Worm (Caenorhabditis elegans) whole organism, late embryonic: ENCODE data around the gene faah-2.

Experiments
- C08G9.2 ChIP-seq: sonication (generic microtip); optimal IDR thresholded peaks from 2 replicates; lab custom pipeline; 2016; ENCODE audit warnings: mild to moderate bottlenecking, missing genetic modification characterization, moderate library complexity, missing compliant biosample characterization
- Y22D7AL.16 ChIP-seq: sonication (generic microtip); optimal IDR thresholded peaks from 2 replicates; lab custom pipeline; 2016; ENCODE audit warnings: missing genetic modification characterization, missing compliant biosample characterization
- ama-1 ChIP-seq: fragments of 150-350 bp; optimal IDR thresholded peaks from 2 replicates; lab custom pipeline; 2014
- dve-1 ChIP-seq: sonication (generic microtip); optimal IDR thresholded peaks from 2 replicates; lab custom pipeline; 2017; ENCODE audit warnings: antibody characterized with exemption, mild to moderate bottlenecking, missing genetic modification characterization, missing compliant biosample characterization
- hlh-30 ChIP-seq: sonication (generic microtip); optimal IDR thresholded peaks from 2 replicates; lab custom pipeline; 2017; ENCODE audit warnings: antibody characterized with exemption, missing genetic modification characterization, missing compliant biosample characterization; ENCODE audit not compliant: insufficient read depth
- lin-11 ChIP-seq: fragments of 200-800 bp; sonication (Bioruptor generic); optimal IDR thresholded peaks from 2 replicates; lab custom pipeline; 2018; ENCODE audit warnings: mild to moderate bottlenecking, missing genetic modification characterization, missing compliant biosample characterization
- pha-4 ChIP-seq: fragments of 150-350 bp; optimal IDR thresholded peaks from 2 replicates; lab custom pipeline; 2018; ENCODE audit warnings: missing biosample characterization, missing genetic modification reagents, missing genetic modification characterization
- sox-4 ChIP-seq: sonication (generic microtip); optimal IDR thresholded peaks from 2 replicates; lab custom pipeline; 2017; ENCODE audit warnings: mild to moderate bottlenecking, missing genetic modification characterization, inconsistent platforms, missing compliant biosample characterization
- unc-3 ChIP-seq, 2 experiments: fragments of 200-800 bp in 1 of 2; sonication (Bioruptor generic) in 1 of 2; sonication (generic microtip) in 1 of 2; conservative IDR thresholded peaks in 1 of 2; optimal IDR thresholded peaks in 1 of 2; 2 replicates each; pipeline versions ENCODE4 v1.3.6 to Lab custom; 2016 to 2022; ENCODE audit warnings: missing compliant biosample characterization in 2 of 2, missing genetic modification characterization in 2 of 2, missing genetic modification reagents in 1 of 2

DNA sequence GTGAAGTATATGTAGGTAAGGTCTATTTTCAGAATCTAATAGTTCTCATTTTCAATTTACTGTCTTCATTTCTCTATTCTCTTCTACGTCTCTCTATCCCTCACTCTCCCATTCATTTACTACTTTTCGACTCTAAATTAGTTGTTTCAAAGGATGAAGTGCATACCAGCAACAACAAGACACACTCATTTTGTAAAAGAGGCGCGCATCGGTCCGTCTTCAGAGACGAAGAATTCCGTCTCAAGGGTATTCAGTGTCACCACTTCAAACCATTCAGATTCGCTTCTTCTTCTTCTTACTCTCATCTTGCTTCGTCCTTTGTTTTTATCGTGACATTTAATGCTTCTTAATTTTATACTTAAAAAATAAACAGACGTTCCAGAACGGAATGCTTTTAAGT lies 19.1 kb downstream of the faah-2 start:
- TF ChIP-seq hlh-30 (no peak), pha-4 (tag; lab: Kevin White, UChicago) (no peak), Y22D7AL.16 (tag; lab: Kevin White, UChicago) (no peak), ama-1 (lab: Kevin White, UChicago) (no peak), unc-3 (GFP tag; conservative IDR thresholded peaks at IDR 0.05; lab: Robert Waterston, UW) (no peak), unc-3 (tag; optimal IDR thresholded peaks at IDR 0.05; lab: Kevin White, UChicago) (no peak), C08G9.2 (no peak), lin-11 (tag; lab: Kevin White, UChicago) (no peak), dve-1 (tag; lab: Kevin White, UChicago) (no peak), sox-4 (tag; lab: Kevin White, UChicago) (no peak)
